Worm (Caenorhabditis elegans) whole organism, young adult: Measurements from ENCODE around the gene nuc-1.
A peak's percentile ranks its signal among the peaks of the same experiment; 100 is the strongest.

Experiments
- B0019.2 ChIP-seq: fragments of 200-800 bp; sonication (Bioruptor generic); conservative IDR thresholded peaks from 2 replicates; pipeline ENCODE4 v1.3.6; 2022; ENCODE audit warnings: missing genetic modification reagents, missing genetic modification characterization, missing compliant biosample characterization
- B0336.3 ChIP-seq: fragments of 200-800 bp; sonication (Bioruptor generic); IDR thresholded peaks from 2 replicates; pipeline ENCODE4 v1.3.6; 2022; ENCODE audit warnings: missing genetic modification characterization, missing compliant biosample characterization
- C06A6.2 ChIP-seq: fragments of 200-800 bp; sonication (Bioruptor generic); conservative IDR thresholded peaks from 2 replicates; pipeline ENCODE4 v1.3.6; 2022; ENCODE audit warnings: missing genetic modification characterization, missing compliant biosample characterization
- C17E4.6 ChIP-seq: fragments of 200-800 bp; sonication (Bioruptor generic); IDR thresholded peaks from 2 replicates; pipeline ENCODE4 v1.3.6; 2022; ENCODE audit warnings: missing genetic modification reagents, missing genetic modification characterization, missing compliant biosample characterization
- D2030.7 ChIP-seq: fragments of 200-800 bp; sonication (Bioruptor generic); IDR thresholded peaks from 2 replicates; pipeline ENCODE4 v1.3.6; 2022; ENCODE audit warnings: missing genetic modification reagents, missing genetic modification characterization, missing compliant biosample characterization
- F37B4.10 ChIP-seq: fragments of 200-800 bp; sonication (Bioruptor generic); IDR thresholded peaks from 2 replicates; pipeline ENCODE4 v1.3.6; 2022; ENCODE audit warnings: missing genetic modification characterization, missing compliant biosample characterization
- K11D2.4 ChIP-seq: fragments of 200-800 bp; sonication (Bioruptor generic); IDR thresholded peaks from 2 replicates; pipeline ENCODE4 v1.3.6; 2022; ENCODE audit warnings: missing genetic modification reagents, missing genetic modification characterization, missing compliant biosample characterization
- Y95B8A.8 ChIP-seq: fragments of 200-800 bp; sonication (Bioruptor generic); IDR thresholded peaks from 2 replicates; pipeline ENCODE4 v1.3.6; 2022; ENCODE audit warnings: missing genetic modification reagents, missing genetic modification characterization, missing compliant biosample characterization
- akir-1 ChIP-seq: fragments of 200-800 bp; sonication (Bioruptor generic); optimal IDR thresholded peaks from 2 replicates; lab custom pipeline; 2018; ENCODE audit warnings: mild to moderate bottlenecking, missing genetic modification characterization, moderate library complexity, missing compliant biosample characterization
- aptf-3 ChIP-seq: fragments of 200-800 bp; sonication (Bioruptor generic); IDR thresholded peaks from 2 replicates; pipeline ENCODE4 v1.3.6; 2022; ENCODE audit warnings: missing genetic modification characterization, missing compliant biosample characterization
- athp-1 ChIP-seq: sonication (generic microtip); optimal IDR thresholded peaks from 2 replicates; lab custom pipeline; 2017; ENCODE audit warnings: mild to moderate bottlenecking, missing genetic modification characterization, missing compliant biosample characterization
- attf-3 ChIP-seq: fragments of 200-800 bp; sonication (Bioruptor generic); conservative IDR thresholded peaks from 2 replicates; pipeline ENCODE4 v1.3.6; 2022; ENCODE audit warnings: missing genetic modification reagents, missing genetic modification characterization, missing compliant biosample characterization
- attf-5 ChIP-seq: fragments of 200-800 bp; sonication (Bioruptor generic); optimal IDR thresholded peaks from 2 replicates; lab custom pipeline; 2018; ENCODE audit warnings: mild to moderate bottlenecking, missing genetic modification characterization, missing compliant biosample characterization
- attf-6 ChIP-seq: fragments of 200-800 bp; sonication (Bioruptor generic); IDR thresholded peaks from 2 replicates; pipeline ENCODE4 v1.3.6; 2022; ENCODE audit warnings: missing genetic modification reagents, missing genetic modification characterization, missing compliant biosample characterization
- ceh-100 ChIP-seq: fragments of 200-800 bp; sonication (Bioruptor generic); IDR thresholded peaks from 2 replicates; pipeline ENCODE4 v1.3.6; 2022; ENCODE audit warnings: missing genetic modification reagents, missing genetic modification characterization, missing compliant biosample characterization
- ceh-27 ChIP-seq: fragments of 200-800 bp; sonication (Bioruptor generic); optimal IDR thresholded peaks from 2 replicates; lab custom pipeline; 2018; ENCODE audit warnings: mild to moderate bottlenecking, missing genetic modification characterization, moderate library complexity, missing compliant biosample characterization
- ekl-4 ChIP-seq: fragments of 200-800 bp; sonication (Bioruptor generic); IDR thresholded peaks from 2 replicates; pipeline ENCODE4 v1.3.6; 2022; ENCODE audit warnings: missing genetic modification reagents, missing genetic modification characterization, missing compliant biosample characterization
- hlh-12 ChIP-seq: sonication (generic microtip); optimal IDR thresholded peaks from 2 replicates; lab custom pipeline; 2016; ENCODE audit warnings: missing genetic modification characterization, missing compliant biosample characterization
- hrde-1 ChIP-seq: sonication (generic microtip); optimal IDR thresholded peaks from 2 replicates; lab custom pipeline; 2016; ENCODE audit warnings: missing genetic modification characterization, mild to moderate bottlenecking, missing compliant biosample characterization, moderate library complexity, missing genotype, missing genetic modification reagents, borderline replicate concordance
- lin-35 ChIP-seq, 3 experiments: fragments of 150-350 bp in 2 of 3; sonication (generic microtip) in 1 of 3; optimal IDR thresholded peaks; 2 replicates each; lab custom pipeline; 2014 to 2018; ENCODE audit warnings: missing biosample characterization in 3 of 3, missing genetic modification characterization in 3 of 3, missing genetic modification reagents in 3 of 3
- mcd-1 ChIP-seq: fragments of 200-800 bp; sonication (Bioruptor generic); IDR thresholded peaks from 2 replicates; pipeline ENCODE4 v1.3.6; 2022; ENCODE audit warnings: missing genetic modification reagents, missing genetic modification characterization, missing compliant biosample characterization
- mes-4 ChIP-seq: sonication (generic microtip); optimal IDR thresholded peaks from 2 replicates; lab custom pipeline; 2016; ENCODE audit warnings: missing genotype, missing genetic modification characterization, missing compliant biosample characterization
- nfya-1 ChIP-seq: sonication (generic microtip); optimal IDR thresholded peaks from 2 replicates; lab custom pipeline; 2017; ENCODE audit warnings: antibody characterized with exemption, missing compliant biosample characterization, missing genetic modification characterization, borderline replicate concordance; ENCODE audit not compliant: insufficient read depth
- nfya-2 ChIP-seq: fragments of 200-800 bp; sonication (Bioruptor generic); IDR thresholded peaks from 2 replicates; pipeline ENCODE4 v1.3.6; 2022; ENCODE audit warnings: missing genetic modification reagents, missing genetic modification characterization, missing compliant biosample characterization
- nfyb-1 ChIP-seq: fragments of 200-800 bp; sonication (Bioruptor generic); IDR thresholded peaks from 2 replicates; pipeline ENCODE4 v1.3.6; 2022; ENCODE audit warnings: missing genetic modification reagents, missing genetic modification characterization, missing compliant biosample characterization
- nhr-179 ChIP-seq: sonication (generic microtip); optimal IDR thresholded peaks from 2 replicates; lab custom pipeline; 2016; ENCODE audit warnings: mild to moderate bottlenecking, missing genetic modification characterization, missing compliant biosample characterization
- nhr-80 ChIP-seq: sonication (generic microtip); optimal IDR thresholded peaks from 2 replicates; lab custom pipeline; 2016; ENCODE audit warnings: missing genetic modification characterization, missing compliant biosample characterization
- rpc-1 ChIP-seq, 2 experiments: fragments of 150-350 bp in 1 of 2; sonication (generic microtip) in 1 of 2; optimal IDR thresholded peaks; 2 replicates each; lab custom pipeline; 2014 to 2018; ENCODE audit warnings: missing biosample characterization in 1 of 2, missing genetic modification characterization in 1 of 2, missing genetic modification reagents in 1 of 2, missing genotype in 1 of 2
- sdz-38 ChIP-seq: sonication (generic microtip); optimal IDR thresholded peaks from 2 replicates; lab custom pipeline; 2016; ENCODE audit warnings: missing genotype, missing genetic modification characterization, missing compliant biosample characterization
- snpc-4 ChIP-seq, 5 experiments: fragments of 150-350 bp in 1 of 5; sonication (generic microtip) in 4 of 5; optimal IDR thresholded peaks; 2 replicates each; lab custom pipeline; 2014 to 2018; ENCODE audit warnings: missing genetic modification characterization in 5 of 5, missing biosample characterization in 3 of 5, antibody characterized with exemption in 2 of 5, mild to moderate bottlenecking in 2 of 5, missing compliant biosample characterization in 2 of 5, missing genotype in 2 of 5, moderate library complexity in 2 of 5, missing genetic modification reagents in 1 of 5
- sptf-2 ChIP-seq: fragments of 200-800 bp; sonication (Bioruptor generic); optimal IDR thresholded peaks from 2 replicates; lab custom pipeline; 2018; ENCODE audit warnings: mild to moderate bottlenecking, missing genetic modification characterization, missing compliant biosample characterization
- ztf-26 ChIP-seq: sonication (generic microtip); optimal IDR thresholded peaks from 2 replicates; lab custom pipeline; 2017; ENCODE audit warnings: missing genetic modification characterization, missing compliant biosample characterization

Gene nuc-1

ce11 chrX:9539294-9540030 lies at the start of gene nuc-1:
TSS of gene nuc-1 (plus strand) at chrX:9539905.
- no peak for TF ChIP-seq B0019.2 (GFP tag; lab: Robert Waterston, UW)
- peak; percentile 52 for TF ChIP-seq nhr-80 (tag; lab: Kevin White, UChicago)

ce11 chrX:9491439-9491838 lies 48.3 kb upstream of the nuc-1 start:
- TF ChIP-seq sdz-38 (tag; lab: Kevin White, UChicago) (no peak), attf-5 (GFP tag; lab: Kevin White, UChicago) (no peak), ekl-4 (GFP tag; lab: Robert Waterston, UW) (no peak), B0019.2 (GFP tag; lab: Robert Waterston, UW) (no peak), D2030.7 (GFP tag; lab: Robert Waterston, UW) (no peak), C17E4.6 (GFP tag; lab: Robert Waterston, UW) (no peak), nhr-179 (tag; lab: Kevin White, UChicago) (no peak), ztf-26 (tag; lab: Kevin White, UChicago) (no peak), attf-3 (GFP tag; lab: Robert Waterston, UW) (no peak), ceh-27 (no peak), hlh-12 (tag; lab: Kevin White, UChicago) (no peak), mes-4 (tag; lab: Kevin White, UChicago) (no peak), C06A6.2 (GFP tag; lab: Robert Waterston, UW) (no peak), hrde-1 (tag; lab: Kevin White, UChicago) (no peak), nfyb-1 (no peak)
- TF ChIP-seq, all 124 proteins: peak for 0

ce11 chrX:9494661-9495060 lies 45.0 kb upstream of the nuc-1 start:
- TF ChIP-seq D2030.7 (GFP tag; lab: Robert Waterston, UW) (no peak), mcd-1 (GFP tag; lab: Robert Waterston, UW) (no peak), aptf-3 (GFP tag; lab: Robert Waterston, UW) (no peak), nfya-2 (no peak), rpc-1 (optimal IDR thresholded peaks at IDR 0.05; lab: Kevin White, UChicago) (no peak), rpc-1 (tag; optimal IDR thresholded peaks at IDR 0.05; lab: Kevin White, UChicago) (no peak), B0336.3 (GFP tag; lab: Robert Waterston, UW) (no peak), attf-5 (GFP tag; lab: Kevin White, UChicago) (no peak), ceh-100 (GFP tag; lab: Robert Waterston, UW) (no peak), attf-6 (no peak), mes-4 (tag; lab: Kevin White, UChicago) (no peak), F37B4.10 (no peak), snpc-4 (GFP tag; optimal IDR thresholded peaks at IDR 0.05; lab: Kevin White, UChicago) (no peak), snpc-4 (tag; optimal IDR thresholded peaks at IDR 0.05; lab: Kevin White, UChicago) (no peak), lin-35 (GFP tag; optimal IDR thresholded peaks at IDR 0.05; lab: Kevin White, UChicago) (no peak), K11D2.4 (GFP tag; lab: Robert Waterston, UW) (no peak), Y95B8A.8 (GFP tag; lab: Robert Waterston, UW) (no peak), athp-1 (tag; lab: Kevin White, UChicago) (no peak)

ce11 chrX:9499355-9499754 lies 40.4 kb upstream of the nuc-1 start:
- TF ChIP-seq akir-1 (GFP tag; lab: Kevin White, UChicago) (no peak), nfya-1 (no peak), sptf-2 (GFP tag; lab: Kevin White, UChicago) (no peak)
- TF ChIP-seq, all 124 proteins: peak for 0
